Fruit fly (Drosophila melanogaster) whole organism: ENCODE measurements around the gene Myo28B1.

Experiments
- CG8478 ChIP-seq: fragments of >200 bp; optimal IDR thresholded peaks from 2 replicates; lab custom pipeline; 2018; ENCODE audit warnings: inconsistent platforms
- Dll ChIP-seq: fragments of >200 bp; optimal IDR thresholded peaks from 2 replicates; lab custom pipeline; 2017
- EcR ChIP-seq, 2 experiments: fragments of >200 bp; optimal IDR thresholded peaks; 2 replicates each; lab custom pipeline; 2017; ENCODE audit warnings: missing biosample characterization in 2 of 2, missing genetic modification characterization in 2 of 2, missing genetic modification reagents in 2 of 2
- pan ChIP-seq: fragments of >200 bp; optimal IDR thresholded peaks from 2 replicates; lab custom pipeline; 2017
- psq ChIP-seq: fragments of >200 bp; optimal IDR thresholded peaks from 2 replicates; lab custom pipeline; 2017
- usp ChIP-seq: fragments of >200 bp; optimal IDR thresholded peaks from 2 replicates; lab custom pipeline; 2017; ENCODE audit warnings: missing biosample characterization, missing genetic modification characterization, mixed read lengths

- TF ChIP-seq pan (lab: Kevin White, UChicago) (no peak), Dll (no peak), psq (lab: Kevin White, UChicago) (no peak), usp (GFP tag; lab: Kevin White, UChicago) (no peak), CG8478 (lab: Kevin White, UChicago) (no peak), EcR (GFP tag; optimal IDR thresholded peaks at IDR 0.05; lab: Kevin White, UChicago) (no peak)
Measured at dm6 chr2L:7719387-7719786, 53.5 kb downstream of the Myo28B1 start, which contains the start of gene CG13793.
